Worm (Caenorhabditis elegans): ENCODE results near the gene fbxa-15.

The fbxa-15 gene

DNA sequence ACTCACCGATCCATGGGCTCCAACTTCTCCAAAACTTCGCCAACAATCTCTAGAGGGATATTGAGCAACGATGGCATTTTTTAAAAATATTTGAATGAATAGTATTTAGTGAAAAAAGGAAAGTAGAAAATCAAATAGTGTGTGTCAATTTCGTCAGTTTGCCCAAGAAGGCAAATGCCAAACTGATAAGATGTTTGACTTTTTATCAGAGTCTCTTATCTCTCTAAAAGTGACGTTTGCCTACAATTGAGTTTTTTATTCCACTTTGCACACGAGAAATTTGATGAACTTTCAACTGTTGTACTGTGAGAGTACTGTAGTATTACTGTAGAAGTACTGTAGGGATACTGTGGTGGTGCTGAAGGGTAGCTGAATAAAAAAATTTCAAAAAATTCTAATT, 2.1 kb upstream of the fbxa-15 start:
- no peak for TF ChIP-seq tbx-37 (GFP tag; conservative IDR thresholded peaks at IDR 0.05)

DNA sequence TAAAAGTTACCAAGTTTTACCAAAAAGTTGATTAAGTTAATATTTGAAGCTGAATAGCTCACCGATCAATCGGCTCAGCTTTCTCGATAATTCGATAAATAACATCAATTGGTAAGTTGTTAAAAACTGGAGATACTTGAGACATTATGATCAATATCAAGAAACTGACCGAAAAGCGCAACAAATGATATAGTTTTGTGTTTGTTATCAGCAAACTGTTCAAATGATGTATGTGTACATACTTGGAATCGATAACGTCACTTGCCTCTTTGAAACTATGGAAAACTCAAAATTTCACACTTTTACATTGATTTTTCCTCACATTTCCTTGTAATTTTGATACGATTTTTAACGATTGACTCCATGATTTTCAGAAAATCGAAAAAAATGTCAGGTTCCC, 6.4 kb downstream of the fbxa-15 start, which contains the start of the genes fbxa-80 and fbxa-19:
Gene fbxa-80, minus strand, starts transcription at position 173 of the 400 bp plus-strand sequence.
Gene fbxa-19, plus strand, starts transcription at position 364 of the 400 bp plus-strand sequence.
- TF ChIP-seq hmbx-1 (tag; optimal IDR thresholded peaks at IDR 0.05) (no peak), scrt-1 (GFP tag; IDR thresholded peaks at IDR 0.05) (no peak)

DNA sequence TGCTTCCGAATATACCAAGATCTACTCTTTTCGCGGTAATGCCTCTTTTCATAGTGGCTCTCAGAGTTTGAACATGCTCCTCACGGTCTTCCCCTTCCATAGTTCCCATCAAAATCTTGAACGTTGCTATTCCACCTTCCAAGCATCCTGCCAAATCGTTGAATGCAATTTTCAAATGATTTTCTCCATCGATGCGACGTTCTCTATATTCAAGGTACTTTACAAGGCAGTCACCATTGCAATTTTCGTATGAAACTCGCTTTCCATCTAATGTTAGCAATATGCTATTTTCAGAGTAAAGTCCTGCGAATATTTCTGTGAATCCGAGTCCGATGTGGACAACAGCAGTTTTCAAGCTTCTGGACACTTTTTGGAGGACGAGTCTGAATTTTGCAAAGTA, 7.2 kb downstream of the fbxa-15 start:
- TF ChIP-seq F13C5.2 (tag; optimal IDR thresholded peaks at IDR 0.05) (no peak), B0310.2 (tag; optimal IDR thresholded peaks at IDR 0.05) (no peak), sea-1 (GFP tag; conservative IDR thresholded peaks at IDR 0.05) (no peak), pes-1 (GFP tag; IDR thresholded peaks at IDR 0.05) (no peak), ceh-13 (GFP tag; optimal IDR thresholded peaks at IDR 0.05) (no peak), scrt-1 (GFP tag; IDR thresholded peaks at IDR 0.05) (no peak), aly-1 (tag; optimal IDR thresholded peaks at IDR 0.05) (no peak), hmbx-1 (tag; optimal IDR thresholded peaks at IDR 0.05) (no peak), tbx-11 (GFP tag; IDR thresholded peaks at IDR 0.05) (no peak), tra-4 (tag; optimal IDR thresholded peaks at IDR 0.05) (no peak), tbx-37 (GFP tag; conservative IDR thresholded peaks at IDR 0.05) (no peak)

DNA sequence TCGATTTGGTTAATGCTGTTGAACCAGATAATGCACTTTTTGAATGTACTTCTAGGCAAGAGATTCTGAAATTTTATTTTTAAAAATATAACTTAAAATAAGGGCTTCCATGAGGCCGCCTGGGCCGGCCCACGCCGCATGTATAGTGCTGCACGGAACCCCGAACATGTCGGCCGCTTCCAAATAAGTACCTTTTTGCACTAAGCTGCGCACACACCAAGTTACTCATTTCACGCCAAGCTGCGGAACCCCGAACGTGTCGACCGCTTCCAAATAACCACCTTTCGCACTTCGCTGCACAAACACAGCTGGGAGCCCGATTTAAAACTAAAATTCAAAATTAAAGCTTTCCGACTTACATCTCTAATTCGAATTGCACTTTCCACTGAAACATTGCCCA, 10.1 kb downstream of the fbxa-15 start:
- TF ChIP-seq hmg-4 (GFP tag; optimal IDR thresholded peaks at IDR 0.05) = no peak
- no peak for TF ChIP-seq ceh-36 (tag; optimal IDR thresholded peaks at IDR 0.05)
- TF ChIP-seq pes-1 (GFP tag; IDR thresholded peaks at IDR 0.05) = no peak
- TF ChIP-seq scrt-1 (GFP tag; IDR thresholded peaks at IDR 0.05) = no peak
- no peak for TF ChIP-seq tbx-37 (GFP tag; conservative IDR thresholded peaks at IDR 0.05)
- no peak for TF ChIP-seq ama-1 (optimal IDR thresholded peaks at IDR 0.05)

DNA sequence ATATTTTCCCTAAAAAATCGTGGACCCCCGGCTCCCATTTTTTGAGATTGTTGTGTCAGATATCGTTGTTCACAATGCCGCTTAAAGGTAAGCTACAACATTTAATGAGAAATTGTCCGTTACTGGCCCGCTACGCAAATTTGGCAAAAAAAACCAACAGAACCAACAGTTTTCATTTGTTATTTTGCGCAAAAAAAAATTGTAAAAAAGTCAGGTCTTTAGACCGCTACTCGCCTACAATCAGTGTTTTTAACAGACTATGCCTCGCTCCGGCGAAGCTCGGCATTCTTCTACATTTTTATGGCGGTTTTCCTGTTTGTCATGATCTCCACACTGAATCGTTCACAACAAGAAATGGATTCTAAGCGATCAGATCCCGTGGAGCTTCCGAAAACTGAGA, 12.6 kb downstream of the fbxa-15 start, which contains the start of gene Y82E9BL.12:
Gene Y82E9BL.12, plus strand, starts transcription at position 301 of the 400 bp plus-strand sequence.
- TF ChIP-seq hmbx-1 (tag; optimal IDR thresholded peaks at IDR 0.05) (no peak), sea-1 (GFP tag; conservative IDR thresholded peaks at IDR 0.05) (no peak), ceh-36 (tag; optimal IDR thresholded peaks at IDR 0.05) (no peak), pes-1 (GFP tag; IDR thresholded peaks at IDR 0.05) (no peak), ets-7 (tag; optimal IDR thresholded peaks at IDR 0.05) (no peak), tra-4 (tag; optimal IDR thresholded peaks at IDR 0.05) (no peak), hnd-1 (tag; optimal IDR thresholded peaks at IDR 0.05) (no peak), tbx-37 (GFP tag; conservative IDR thresholded peaks at IDR 0.05) (no peak), tbx-11 (GFP tag; IDR thresholded peaks at IDR 0.05) (no peak), scrt-1 (GFP tag; IDR thresholded peaks at IDR 0.05) (no peak), aly-1 (tag; optimal IDR thresholded peaks at IDR 0.05) (no peak), flt-1 (GFP tag; IDR thresholded peaks at IDR 0.05) (no peak), B0310.2 (tag; optimal IDR thresholded peaks at IDR 0.05) (no peak)

DNA sequence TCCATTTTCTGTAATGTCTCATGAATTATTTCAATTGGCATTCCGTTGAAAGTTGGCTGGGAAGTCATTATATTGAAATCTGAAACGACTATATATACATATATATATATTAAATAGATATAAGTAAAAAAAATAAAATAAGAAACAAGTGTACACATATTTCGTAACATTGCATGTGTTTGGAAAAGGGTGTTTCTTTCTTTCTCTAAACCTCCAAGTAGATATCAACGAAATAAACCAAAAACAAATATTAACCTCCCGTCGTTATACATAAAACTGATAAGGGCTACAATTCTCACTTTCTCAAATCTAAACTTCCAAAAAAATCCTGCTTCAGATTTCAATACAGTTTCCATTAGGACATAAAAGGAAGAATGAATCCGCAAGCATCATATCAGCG, 13.3 kb downstream of the fbxa-15 start, which contains the start of gene fbxa-79:
Gene fbxa-79, minus strand, starts transcription at position 86 of the 400 bp plus-strand sequence.
- TF ChIP-seq scrt-1 (GFP tag; IDR thresholded peaks at IDR 0.05) (no peak), sea-1 (GFP tag; conservative IDR thresholded peaks at IDR 0.05) (no peak), ama-1 (optimal IDR thresholded peaks at IDR 0.05) (no peak), pes-1 (GFP tag; IDR thresholded peaks at IDR 0.05) (no peak), B0310.2 (tag; optimal IDR thresholded peaks at IDR 0.05) (no peak), ceh-13 (GFP tag; optimal IDR thresholded peaks at IDR 0.05) (no peak), F13C5.2 (tag; optimal IDR thresholded peaks at IDR 0.05) (no peak), tbx-11 (GFP tag; IDR thresholded peaks at IDR 0.05) (no peak)

DNA sequence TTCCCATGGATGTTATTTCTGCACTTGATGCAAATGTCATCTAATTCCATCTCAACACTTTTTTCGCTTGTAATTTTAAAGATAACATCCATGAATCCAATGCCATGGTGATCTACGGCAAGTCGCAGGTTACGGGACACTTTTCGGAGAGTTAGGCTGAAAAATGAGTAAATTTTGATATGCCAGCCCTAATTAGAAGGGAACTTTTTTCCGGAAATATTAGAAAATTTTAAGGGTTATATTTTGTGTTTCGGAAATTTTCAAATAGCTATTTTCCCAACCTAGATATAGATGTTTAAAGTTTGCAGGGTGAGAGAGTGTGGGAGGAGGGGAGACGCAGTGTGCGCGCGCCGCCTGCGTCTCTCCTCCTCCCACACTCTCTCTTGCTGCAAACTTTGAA, 14.1 kb downstream of the fbxa-15 start:
- TF ChIP-seq ama-1 (optimal IDR thresholded peaks at IDR 0.05) = no peak
- TF ChIP-seq pes-1 (GFP tag; IDR thresholded peaks at IDR 0.05) = no peak
- no peak for TF ChIP-seq flt-1 (GFP tag; IDR thresholded peaks at IDR 0.05)
- no peak for TF ChIP-seq ceh-13 (GFP tag; optimal IDR thresholded peaks at IDR 0.05)
- no peak for TF ChIP-seq F13C5.2 (tag; optimal IDR thresholded peaks at IDR 0.05)
- no peak for TF ChIP-seq scrt-1 (GFP tag; IDR thresholded peaks at IDR 0.05)
- no peak for TF ChIP-seq tbx-37 (GFP tag; conservative IDR thresholded peaks at IDR 0.05)
- TF ChIP-seq sea-1 (GFP tag; conservative IDR thresholded peaks at IDR 0.05) = no peak
- TF ChIP-seq B0310.2 (tag; optimal IDR thresholded peaks at IDR 0.05) = no peak
- TF ChIP-seq hmg-4 (GFP tag; optimal IDR thresholded peaks at IDR 0.05) = no peak
- no peak for TF ChIP-seq hnd-1 (tag; optimal IDR thresholded peaks at IDR 0.05)
- TF ChIP-seq ets-7 (tag; optimal IDR thresholded peaks at IDR 0.05) = no peak
- TF ChIP-seq tra-4 (tag; optimal IDR thresholded peaks at IDR 0.05) = no peak
- TF ChIP-seq hmbx-1 (tag; optimal IDR thresholded peaks at IDR 0.05) = no peak
- no peak for TF ChIP-seq ceh-36 (tag; optimal IDR thresholded peaks at IDR 0.05)

DNA sequence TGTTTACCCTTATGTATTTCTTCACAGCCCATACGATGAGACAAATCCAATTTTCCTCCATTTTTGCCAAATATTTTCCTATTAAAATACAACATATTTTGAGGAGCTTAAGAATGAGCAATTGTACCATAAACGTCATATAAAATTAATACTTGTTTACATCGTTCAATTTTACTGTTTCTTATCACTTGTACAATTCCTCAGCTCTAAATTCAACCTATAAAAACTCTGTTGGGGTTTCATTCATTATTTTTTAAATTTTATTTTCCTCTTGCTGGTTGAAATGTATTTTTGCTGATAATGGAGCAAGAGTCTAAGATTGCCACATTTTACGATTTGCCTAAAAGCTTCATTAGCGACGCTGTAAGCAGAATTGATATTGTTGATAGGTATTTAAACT, 18.0 kb downstream of the fbxa-15 start, which contains the start of gene fbxa-75:
Gene fbxa-75, plus strand, starts transcription at position 301 of the 400 bp plus-strand sequence.
- TF ChIP-seq B0310.2 (tag; optimal IDR thresholded peaks at IDR 0.05) (no peak), ceh-13 (GFP tag; optimal IDR thresholded peaks at IDR 0.05) (no peak)

DNA sequence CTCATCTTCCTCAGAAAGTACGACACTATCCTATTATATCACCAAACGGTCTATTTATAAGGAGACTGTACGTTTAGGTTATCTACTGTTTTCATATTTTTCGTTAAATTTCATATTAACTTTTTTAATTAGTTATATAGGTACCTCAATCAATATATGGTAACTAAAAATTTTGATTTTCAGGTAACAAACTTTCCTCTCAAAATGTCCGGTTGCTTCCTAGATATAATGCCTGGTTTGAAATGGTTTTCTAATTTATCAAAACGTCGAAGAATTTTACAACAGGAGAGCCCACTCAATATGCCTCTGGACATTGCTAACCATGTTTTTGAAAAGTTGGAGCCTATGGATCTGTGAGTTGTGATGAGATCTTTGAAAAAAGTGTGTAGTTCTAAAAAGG, 23.9 kb downstream of the fbxa-15 start, which contains the start of gene fbxa-28:
Gene fbxa-28, plus strand, starts transcription at position 301 of the 400 bp plus-strand sequence.
- TF ChIP-seq flt-1 (GFP tag; IDR thresholded peaks at IDR 0.05) (no peak), aly-1 (tag; optimal IDR thresholded peaks at IDR 0.05) (no peak), scrt-1 (GFP tag; IDR thresholded peaks at IDR 0.05) (no peak), hnd-1 (tag; optimal IDR thresholded peaks at IDR 0.05) (no peak), hmbx-1 (tag; optimal IDR thresholded peaks at IDR 0.05) (no peak), tra-4 (tag; optimal IDR thresholded peaks at IDR 0.05) (no peak), tbx-37 (GFP tag; conservative IDR thresholded peaks at IDR 0.05) (no peak), pes-1 (GFP tag; IDR thresholded peaks at IDR 0.05) (no peak), ets-7 (tag; optimal IDR thresholded peaks at IDR 0.05) (no peak), sea-1 (GFP tag; conservative IDR thresholded peaks at IDR 0.05) (no peak), F13C5.2 (tag; optimal IDR thresholded peaks at IDR 0.05) (no peak), B0310.2 (tag; optimal IDR thresholded peaks at IDR 0.05) (no peak), ama-1 (optimal IDR thresholded peaks at IDR 0.05) (no peak), ceh-36 (tag; optimal IDR thresholded peaks at IDR 0.05) (no peak), hmg-4 (GFP tag; optimal IDR thresholded peaks at IDR 0.05) (no peak), tbx-11 (GFP tag; IDR thresholded peaks at IDR 0.05) (no peak), ceh-13 (GFP tag; optimal IDR thresholded peaks at IDR 0.05) (no peak)
